Worm (Caenorhabditis elegans): ENCODE results near the gene K06H7.7.

- TF ChIP-seq F16B12.6 (tag; optimal IDR thresholded peaks at IDR 0.05) (no peak), elt-2 (tag; optimal IDR thresholded peaks at IDR 0.05) (no peak), egl-13 (tag; optimal IDR thresholded peaks at IDR 0.05) (no peak), zip-4 (GFP tag; optimal IDR thresholded peaks at IDR 0.05) (no peak), skn-1 (tag; optimal IDR thresholded peaks at IDR 0.05) (no peak), ces-1 (GFP tag; optimal IDR thresholded peaks at IDR 0.05) (no peak), egl-27 (tag; optimal IDR thresholded peaks at IDR 0.05) (no peak), nhr-76 (tag; optimal IDR thresholded peaks at IDR 0.05) (no peak)
Measured at ce11 chrIII:8121923-8122322, 36.6 kb upstream of the K06H7.7 start.
